Fruit fly (Drosophila melanogaster): Measurements from ENCODE around the gene CG3473.

DNA sequence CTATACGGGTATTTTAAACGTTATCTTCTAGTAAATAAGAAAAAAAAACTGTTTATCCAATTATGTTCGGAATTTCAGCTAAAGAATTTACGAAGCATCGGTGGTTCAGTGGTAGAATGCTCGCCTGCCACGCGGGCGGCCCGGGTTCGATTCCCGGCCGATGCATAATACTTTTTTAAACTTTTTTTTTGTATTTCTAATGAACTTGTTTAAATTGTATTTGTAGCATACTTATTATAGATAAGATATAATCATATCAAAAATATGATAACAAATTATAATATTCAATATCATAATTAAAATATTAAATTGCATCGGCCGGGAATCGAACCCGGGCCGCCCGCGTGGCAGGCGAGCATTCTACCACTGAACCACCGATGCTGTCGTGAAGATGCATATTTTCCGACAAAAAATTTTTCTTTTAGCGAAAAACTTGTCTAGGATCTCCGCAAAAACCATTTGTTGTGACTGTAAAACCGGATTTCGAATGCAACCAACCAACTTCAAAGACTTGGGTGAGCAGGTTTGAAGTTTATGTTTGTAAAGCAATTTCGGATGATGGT is 45.4 kb downstream of the CG3473 start:
- no peak for TF ChIP-seq gl (tag; optimal IDR thresholded peaks at IDR 0.05)
- no peak for TF ChIP-seq CG13204 (GFP tag; optimal IDR thresholded peaks at IDR 0.05)
- TF ChIP-seq CG12605 (GFP tag; IDR thresholded peaks at IDR 0.05), result no peak
- TF ChIP-seq Pif1B (GFP tag; optimal IDR thresholded peaks at IDR 0.05), result no peak
- TF ChIP-seq fd96Ca (GFP tag; IDR thresholded peaks at IDR 0.05), result no peak
- no peak for TF ChIP-seq CG10348 (GFP tag; IDR thresholded peaks at IDR 0.05)
- no peak for TF ChIP-seq CG8301 (tag; optimal IDR thresholded peaks at IDR 0.05)
